Fruit fly (Drosophila melanogaster): ENCODE results near the gene sordd1.

Gene sordd1

dm6 chrX:15835393-15835792, 39.6 kb upstream of the sordd1 start, which contains the start of gene Chc (continued):
- peak; percentile 60 for TF ChIP-seq stwl (tag; optimal IDR thresholded peaks at IDR 0.05)
- TF ChIP-seq phol (tag; optimal IDR thresholded peaks at IDR 0.05) = no peak
- TF ChIP-seq CG3995 (GFP tag; optimal IDR thresholded peaks at IDR 0.05) = peak; percentile 90
- no peak for TF ChIP-seq CG14014 (GFP tag; IDR thresholded peaks at IDR 0.05)
- TF ChIP-seq Max (GFP tag; optimal IDR thresholded peaks at IDR 0.05) = peak; percentile 13
- no peak for TF ChIP-seq CG10565 (GFP tag; optimal IDR thresholded peaks at IDR 0.05)
- TF ChIP-seq CG6254 (GFP tag; optimal IDR thresholded peaks at IDR 0.05) = no peak
- peak; percentile 4 for TF ChIP-seq CG2712 (tag; optimal IDR thresholded peaks at IDR 0.05)
- TF ChIP-seq Drgx (GFP tag; IDR thresholded peaks at IDR 0.05) = no peak
- no peak for TF ChIP-seq CG7745 (tag; optimal IDR thresholded peaks at IDR 0.05)
- TF ChIP-seq CG12659 (GFP tag; optimal IDR thresholded peaks at IDR 0.05) = peak; percentile 3
- no peak for TF ChIP-seq TFAM (GFP tag; optimal IDR thresholded peaks at IDR 0.05)
- TF ChIP-seq CG12219 (GFP tag; optimal IDR thresholded peaks at IDR 0.05) = no peak
- TF ChIP-seq pita (GFP tag; optimal IDR thresholded peaks at IDR 0.05) = no peak
- peak; percentile 40 for TF ChIP-seq Myb (GFP tag; optimal IDR thresholded peaks at IDR 0.05)
- no peak for TF ChIP-seq Elba2 (GFP tag; optimal IDR thresholded peaks at IDR 0.05)
- TF ChIP-seq ro (GFP tag; IDR thresholded peaks at IDR 0.05) = no peak
- TF ChIP-seq Optix (GFP tag; IDR thresholded peaks at IDR 0.05) = no peak
- no peak for TF ChIP-seq E2f1 (GFP tag; IDR thresholded peaks at IDR 0.05)
- peak; percentile 97 for TF ChIP-seq CG14860 (GFP tag; IDR thresholded peaks at IDR 0.05; ENCODE audit: partially characterized antibody)
- no peak for TF ChIP-seq NK7.1 (GFP tag; optimal IDR thresholded peaks at IDR 0.05)
- no peak for TF ChIP-seq Bteb2 (GFP tag; optimal IDR thresholded peaks at IDR 0.05)
- no peak for TF ChIP-seq sr (GFP tag; IDR thresholded peaks at IDR 0.05)
- TF ChIP-seq Jarid2 (GFP tag; optimal IDR thresholded peaks at IDR 0.05) = no peak
- no peak for TF ChIP-seq CG11398 (GFP tag; optimal IDR thresholded peaks at IDR 0.05)
- TF ChIP-seq Lhr (GFP tag; optimal IDR thresholded peaks at IDR 0.05) = no peak
- no peak for TF ChIP-seq exex (tag; optimal IDR thresholded peaks at IDR 0.05)
- no peak for TF ChIP-seq croc (GFP tag; conservative IDR thresholded peaks at IDR 0.05)
- no peak for TF ChIP-seq Gug (GFP tag; IDR thresholded peaks at IDR 0.05)
- TF ChIP-seq Xbp1 (GFP tag; optimal IDR thresholded peaks at IDR 0.05) = peak; percentile 20
- no peak for TF ChIP-seq Six4 (GFP tag; optimal IDR thresholded peaks at IDR 0.05)
- no peak for TF ChIP-seq ara (GFP tag; IDR thresholded peaks at IDR 0.05)
- no peak for TF ChIP-seq CG32772 (GFP tag; IDR thresholded peaks at IDR 0.05)
- no peak for TF ChIP-seq ERR (GFP tag; optimal IDR thresholded peaks at IDR 0.05)
- TF ChIP-seq CG11696 (GFP tag; IDR thresholded peaks at IDR 0.05) = no peak
- no peak for TF ChIP-seq CG4854 (GFP tag; optimal IDR thresholded peaks at IDR 0.05)
- no peak for TF ChIP-seq prd (optimal IDR thresholded peaks at IDR 0.05)
- TF ChIP-seq prd (GFP tag; IDR thresholded peaks at IDR 0.05) = no peak
- peak; percentile 76 for TF ChIP-seq Med (GFP tag)
- TF ChIP-seq CG10543 (GFP tag; optimal IDR thresholded peaks at IDR 0.05) = no peak
- no peak for TF ChIP-seq CG17328 (GFP tag; IDR thresholded peaks at IDR 0.05)
- TF ChIP-seq Rfx (GFP tag; IDR thresholded peaks at IDR 0.05) = peak; percentile 36; the same call in 1 of the 2 replicates
- no peak for TF ChIP-seq Spps (tag; optimal IDR thresholded peaks at IDR 0.05)
- no peak for TF ChIP-seq abd-A (tag; optimal IDR thresholded peaks at IDR 0.05)
- TF ChIP-seq C15 (GFP tag; IDR thresholded peaks at IDR 0.05) = no peak
- TF ChIP-seq MESR4 (GFP tag; optimal IDR thresholded peaks at IDR 0.05) = peak; percentile 7
- TF ChIP-seq CG11560 (tag; IDR thresholded peaks at IDR 0.05) = peak; percentile 67; the same call in 1 of the 3 replicates
- TF ChIP-seq ap (GFP tag; IDR thresholded peaks at IDR 0.05) = no peak
- no peak for TF ChIP-seq crc (GFP tag; optimal IDR thresholded peaks at IDR 0.05)
- TF ChIP-seq Dbx (GFP tag; IDR thresholded peaks at IDR 0.05) = no peak
- peak; percentile 94 for TF ChIP-seq BEAF-32 (GFP tag; optimal IDR thresholded peaks at IDR 0.05)
- peak; percentile 96 for TF ChIP-seq CG42726 (GFP tag; IDR thresholded peaks at IDR 0.05; ENCODE audit: partially characterized antibody)
- no peak for TF ChIP-seq CG9215 (GFP tag; IDR thresholded peaks at IDR 0.05)
